Worm (Caenorhabditis elegans) whole organism, late embryonic: ENCODE data around the gene C44F1.1.

ENCODE experiments used
- ceh-18 ChIP-seq: sonication (generic microtip); optimal IDR thresholded peaks from 2 replicates; lab custom pipeline; 2016; ENCODE audit warnings: missing genetic modification characterization, missing compliant biosample characterization
- ceh-30 ChIP-seq: fragments of 150-350 bp; optimal IDR thresholded peaks from 2 replicates; lab custom pipeline; 2014; ENCODE audit warnings: missing biosample characterization, missing genetic modification characterization
- elt-2 ChIP-seq: sonication (generic microtip); optimal IDR thresholded peaks from 2 replicates; lab custom pipeline; 2016; ENCODE audit warnings: missing genetic modification reagents, missing genetic modification characterization, missing compliant biosample characterization
- fax-1 ChIP-seq: sonication (generic microtip); optimal IDR thresholded peaks from 2 replicates; lab custom pipeline; 2016; ENCODE audit warnings: missing genotype, missing genetic modification characterization, missing compliant biosample characterization
- fkh-10 ChIP-seq: fragments of 150-350 bp; optimal IDR thresholded peaks from 2 replicates; lab custom pipeline; 2014; ENCODE audit warnings: missing biosample characterization, missing genetic modification reagents, missing genetic modification characterization
- hlh-30 ChIP-seq: sonication (generic microtip); optimal IDR thresholded peaks from 2 replicates; lab custom pipeline; 2017; ENCODE audit warnings: antibody characterized with exemption, missing genetic modification characterization, missing compliant biosample characterization; ENCODE audit not compliant: insufficient read depth
- nfya-1 ChIP-seq: sonication (generic microtip); optimal IDR thresholded peaks from 2 replicates; lab custom pipeline; 2017; ENCODE audit warnings: missing genetic modification characterization, mild to moderate bottlenecking, missing compliant biosample characterization, antibody characterized with exemption, moderate library complexity
- nhr-11 ChIP-seq: fragments of 150-350 bp; optimal IDR thresholded peaks from 2 replicates; lab custom pipeline; 2014; ENCODE audit warnings: missing biosample characterization, missing genetic modification characterization
- pax-1 ChIP-seq: fragments of 150-350 bp; optimal IDR thresholded peaks from 2 replicates; lab custom pipeline; 2014; ENCODE audit warnings: missing biosample characterization, missing genetic modification characterization
- rnt-1 ChIP-seq: sonication (generic microtip); optimal IDR thresholded peaks from 2 replicates; lab custom pipeline; 2016; ENCODE audit warnings: missing genetic modification characterization, missing compliant biosample characterization
- unc-3 ChIP-seq, 2 experiments: fragments of 200-800 bp in 1 of 2; sonication (Bioruptor generic) in 1 of 2; sonication (generic microtip) in 1 of 2; conservative IDR thresholded peaks in 1 of 2; optimal IDR thresholded peaks in 1 of 2; 2 replicates each; pipeline versions ENCODE4 v1.3.6 to Lab custom; 2016 to 2022; ENCODE audit warnings: missing compliant biosample characterization in 2 of 2, missing genetic modification characterization in 2 of 2, missing genetic modification reagents in 1 of 2

ce11 chrIII:3724880-3725279 lies 40.5 kb downstream of the C44F1.1 start, which contains the start of gene C14B1.12:
- TF ChIP-seq ceh-18 (tag; lab: Kevin White, UChicago) (no peak), fax-1 (tag; lab: Kevin White, UChicago) (no peak), fkh-10 (no peak), pax-1 (tag; lab: Kevin White, UChicago) (no peak), elt-2 (tag; lab: Kevin White, UChicago) (no peak), nhr-11 (no peak), hlh-30 (tag; lab: Kevin White, UChicago) (no peak), ceh-30 (tag; lab: Kevin White, UChicago) (no peak), nfya-1 (no peak), unc-3 (GFP tag; conservative IDR thresholded peaks at IDR 0.05; lab: Robert Waterston, UW) (no peak), unc-3 (tag; optimal IDR thresholded peaks at IDR 0.05; lab: Kevin White, UChicago) (no peak), rnt-1 (tag; lab: Kevin White, UChicago) (no peak)
